Worm (Caenorhabditis elegans) whole organism, late embryonic: ENCODE results near the gene gly-12.
A peak's percentile ranks its signal among the peaks of the same experiment; 100 is the strongest.

ENCODE experiments used
- C08G9.2 ChIP-seq: sonication (generic microtip); optimal IDR thresholded peaks from 2 replicates; lab custom pipeline; 2016; ENCODE audit warnings: mild to moderate bottlenecking, missing genetic modification characterization, moderate library complexity, missing compliant biosample characterization
- C38D4.7 ChIP-seq: fragments of 200-800 bp; sonication (Bioruptor generic); optimal IDR thresholded peaks from 2 replicates; lab custom pipeline; 2018; ENCODE audit warnings: mild to moderate bottlenecking, missing genetic modification characterization, moderate library complexity, missing compliant biosample characterization
- F13H6.1 ChIP-seq: sonication (generic microtip); optimal IDR thresholded peaks from 2 replicates; lab custom pipeline; 2016; ENCODE audit warnings: missing genetic modification characterization, missing compliant biosample characterization
- K09A11.1 ChIP-seq: sonication (generic microtip); optimal IDR thresholded peaks from 2 replicates; lab custom pipeline; 2017; ENCODE audit warnings: antibody characterized with exemption, mild to moderate bottlenecking, missing genetic modification characterization, missing compliant biosample characterization; ENCODE audit not compliant: insufficient read depth
- Y22D7AL.16 ChIP-seq: sonication (generic microtip); optimal IDR thresholded peaks from 2 replicates; lab custom pipeline; 2016; ENCODE audit warnings: missing genetic modification characterization, missing compliant biosample characterization
- ahr-1 ChIP-seq: sonication (generic microtip); optimal IDR thresholded peaks from 2 replicates; lab custom pipeline; 2016; ENCODE audit warnings: missing genetic modification characterization, missing compliant biosample characterization
- ceh-14 ChIP-seq: sonication (generic microtip); optimal IDR thresholded peaks from 2 replicates; lab custom pipeline; 2016; ENCODE audit warnings: missing genotype, missing genetic modification characterization, missing compliant biosample characterization
- ceh-2 ChIP-seq: sonication (generic microtip); optimal IDR thresholded peaks from 2 replicates; lab custom pipeline; 2016; ENCODE audit warnings: missing genotype, missing genetic modification characterization, missing compliant biosample characterization
- ceh-30 ChIP-seq: fragments of 150-350 bp; optimal IDR thresholded peaks from 2 replicates; lab custom pipeline; 2014; ENCODE audit warnings: missing biosample characterization, missing genetic modification characterization
- ceh-31 ChIP-seq: sonication (generic microtip); optimal IDR thresholded peaks from 2 replicates; lab custom pipeline; 2016; ENCODE audit warnings: missing genetic modification characterization, missing compliant biosample characterization
- ceh-34 ChIP-seq: sonication (generic microtip); optimal IDR thresholded peaks from 2 replicates; lab custom pipeline; 2016; ENCODE audit warnings: mild to moderate bottlenecking, missing genetic modification characterization, missing compliant biosample characterization
- ceh-45 ChIP-seq: fragments of 200-800 bp; sonication (Bioruptor generic); IDR thresholded peaks from 2 replicates; pipeline ENCODE4 v1.3.6; 2022; ENCODE audit warnings: missing genetic modification reagents, missing genetic modification characterization, missing compliant biosample characterization
- ceh-6 ChIP-seq: fragments of 200-800 bp; sonication (Bioruptor generic); optimal IDR thresholded peaks from 2 replicates; lab custom pipeline; 2018; ENCODE audit warnings: mild to moderate bottlenecking, missing genetic modification characterization, missing compliant biosample characterization
- ceh-9 ChIP-seq: sonication (generic microtip); optimal IDR thresholded peaks from 2 replicates; lab custom pipeline; 2016; ENCODE audit warnings: mild to moderate bottlenecking, missing genetic modification characterization, inconsistent platforms, missing compliant biosample characterization
- che-1 ChIP-seq: sonication (generic microtip); optimal IDR thresholded peaks from 2 replicates; lab custom pipeline; 2016; ENCODE audit warnings: mild to moderate bottlenecking, missing genetic modification characterization, missing compliant biosample characterization
- dmd-4 ChIP-seq: sonication (generic microtip); optimal IDR thresholded peaks from 2 replicates; lab custom pipeline; 2016; ENCODE audit warnings: borderline replicate concordance, missing genetic modification characterization, missing compliant biosample characterization
- dve-1 ChIP-seq: sonication (generic microtip); optimal IDR thresholded peaks from 2 replicates; lab custom pipeline; 2017; ENCODE audit warnings: antibody characterized with exemption, mild to moderate bottlenecking, missing genetic modification characterization, missing compliant biosample characterization
- elt-2 ChIP-seq: sonication (generic microtip); optimal IDR thresholded peaks from 2 replicates; lab custom pipeline; 2016; ENCODE audit warnings: missing genetic modification reagents, missing genetic modification characterization, missing compliant biosample characterization
- elt-4 ChIP-seq: sonication (generic microtip); optimal IDR thresholded peaks from 2 replicates; lab custom pipeline; 2016; ENCODE audit warnings: missing genetic modification characterization, missing compliant biosample characterization
- ets-4 ChIP-seq: sonication (generic microtip); optimal IDR thresholded peaks from 2 replicates; lab custom pipeline; 2016; ENCODE audit warnings: missing genetic modification characterization, missing compliant biosample characterization
- fax-1 ChIP-seq: sonication (generic microtip); optimal IDR thresholded peaks from 2 replicates; lab custom pipeline; 2016; ENCODE audit warnings: missing genotype, missing genetic modification characterization, missing compliant biosample characterization
- fkh-10 ChIP-seq: fragments of 150-350 bp; optimal IDR thresholded peaks from 2 replicates; lab custom pipeline; 2014; ENCODE audit warnings: missing biosample characterization, missing genetic modification reagents, missing genetic modification characterization
- fkh-6 ChIP-seq: sonication (generic microtip); optimal IDR thresholded peaks from 2 replicates; lab custom pipeline; 2016; ENCODE audit warnings: missing genetic modification characterization, missing compliant biosample characterization
- gmeb-2 ChIP-seq: sonication (generic microtip); optimal IDR thresholded peaks from 2 replicates; lab custom pipeline; 2016; ENCODE audit warnings: missing genetic modification characterization, inconsistent platforms, missing compliant biosample characterization
- hlh-30 ChIP-seq: sonication (generic microtip); optimal IDR thresholded peaks from 2 replicates; lab custom pipeline; 2017; ENCODE audit warnings: antibody characterized with exemption, missing genetic modification characterization, missing compliant biosample characterization; ENCODE audit not compliant: insufficient read depth
- hlh-8 ChIP-seq: sonication (generic microtip); optimal IDR thresholded peaks from 2 replicates; lab custom pipeline; 2016; ENCODE audit warnings: missing genotype, missing genetic modification characterization, missing compliant biosample characterization
- nfya-1 ChIP-seq: sonication (generic microtip); optimal IDR thresholded peaks from 2 replicates; lab custom pipeline; 2017; ENCODE audit warnings: missing genetic modification characterization, mild to moderate bottlenecking, missing compliant biosample characterization, antibody characterized with exemption, moderate library complexity
- nhr-11 ChIP-seq: fragments of 150-350 bp; optimal IDR thresholded peaks from 2 replicates; lab custom pipeline; 2014; ENCODE audit warnings: missing biosample characterization, missing genetic modification characterization
- nhr-232 ChIP-seq: sonication (generic microtip); optimal IDR thresholded peaks from 2 replicates; lab custom pipeline; 2016; ENCODE audit warnings: missing genetic modification characterization, missing compliant biosample characterization
- odd-2 ChIP-seq: sonication (generic microtip); optimal IDR thresholded peaks from 2 replicates; lab custom pipeline; 2017; ENCODE audit warnings: antibody characterized with exemption, mild to moderate bottlenecking, missing genetic modification characterization, missing compliant biosample characterization
- pag-3 ChIP-seq: sonication (generic microtip); optimal IDR thresholded peaks from 2 replicates; lab custom pipeline; 2016; ENCODE audit warnings: missing compliant biosample characterization, missing genetic modification characterization, borderline replicate concordance
- pat-9 ChIP-seq: fragments of 200-800 bp; sonication (Bioruptor generic); optimal IDR thresholded peaks from 2 replicates; lab custom pipeline; 2018; ENCODE audit warnings: mild to moderate bottlenecking, missing genetic modification characterization, moderate library complexity, missing compliant biosample characterization
- pha-2 ChIP-seq: sonication (generic microtip); optimal IDR thresholded peaks from 2 replicates; lab custom pipeline; 2017; ENCODE audit warnings: mild to moderate bottlenecking, missing genetic modification characterization, missing compliant biosample characterization
- pqm-1 ChIP-seq: sonication (generic microtip); optimal IDR thresholded peaks from 2 replicates; lab custom pipeline; 2016; ENCODE audit warnings: missing genetic modification characterization, missing compliant biosample characterization
- ref-2 ChIP-seq: sonication (generic microtip); optimal IDR thresholded peaks from 2 replicates; lab custom pipeline; 2016; ENCODE audit warnings: missing genetic modification characterization, missing compliant biosample characterization
- tbx-2 ChIP-seq: sonication (generic microtip); optimal IDR thresholded peaks from 2 replicates; lab custom pipeline; 2016; ENCODE audit warnings: missing genetic modification characterization, missing compliant biosample characterization
- tbx-7 ChIP-seq: sonication (generic microtip); optimal IDR thresholded peaks from 2 replicates; lab custom pipeline; 2016; ENCODE audit warnings: missing genotype, missing genetic modification characterization, missing compliant biosample characterization
- unc-3 ChIP-seq, 2 experiments: fragments of 200-800 bp in 1 of 2; sonication (Bioruptor generic) in 1 of 2; sonication (generic microtip) in 1 of 2; conservative IDR thresholded peaks in 1 of 2; optimal IDR thresholded peaks in 1 of 2; 2 replicates each; pipeline versions ENCODE4 v1.3.6 to Lab custom; 2016 to 2022; ENCODE audit warnings: missing compliant biosample characterization in 2 of 2, missing genetic modification characterization in 2 of 2, missing genetic modification reagents in 1 of 2
- zip-5 ChIP-seq: sonication (generic microtip); optimal IDR thresholded peaks from 2 replicates; lab custom pipeline; 2016; ENCODE audit warnings: missing genetic modification characterization, missing compliant biosample characterization
- ztf-16 ChIP-seq: sonication (generic microtip); optimal IDR thresholded peaks from 2 replicates; lab custom pipeline; 2017; ENCODE audit warnings: missing genetic modification characterization, missing compliant biosample characterization

gly-12 gene

ce11 chrX:7437949-7438348, 47.7 kb upstream of the gly-12 start, which contains the start of gene C01C10.2:
TSS of gene C01C10.2 (minus strand) at chrX:7438118.
- TF ChIP-seq K09A11.1 (tag; lab: Kevin White, UChicago) = no peak
- TF ChIP-seq C38D4.7 (GFP tag; lab: Kevin White, UChicago) = no peak
- no peak for TF ChIP-seq ceh-14 (tag; lab: Kevin White, UChicago)
- TF ChIP-seq dmd-4 (tag; lab: Kevin White, UChicago) = no peak
- TF ChIP-seq ceh-30 (tag; lab: Kevin White, UChicago) = no peak
- no peak for TF ChIP-seq hlh-8
- no peak for TF ChIP-seq tbx-2 (tag; lab: Kevin White, UChicago)
- no peak for TF ChIP-seq Y22D7AL.16 (tag; lab: Kevin White, UChicago)
- TF ChIP-seq pag-3 (tag; lab: Kevin White, UChicago) = no peak
- no peak for TF ChIP-seq ets-4
- TF ChIP-seq pha-2 = no peak
- no peak for TF ChIP-seq ahr-1
- no peak for TF ChIP-seq ceh-9
- TF ChIP-seq, all 69 proteins: peak for 0

- no peak for TF ChIP-seq ceh-30 (tag; lab: Kevin White, UChicago)
- TF ChIP-seq pat-9 = no peak
- TF ChIP-seq hlh-30 (tag; lab: Kevin White, UChicago) = no peak
- no peak for TF ChIP-seq C08G9.2
- TF ChIP-seq odd-2 (tag; lab: Kevin White, UChicago) = no peak
- no peak for TF ChIP-seq unc-3 (GFP tag; conservative IDR thresholded peaks at IDR 0.05; lab: Robert Waterston, UW)
- no peak for TF ChIP-seq unc-3 (tag; optimal IDR thresholded peaks at IDR 0.05; lab: Kevin White, UChicago)
- TF ChIP-seq elt-2 (tag; lab: Kevin White, UChicago) = no peak
- no peak for TF ChIP-seq nhr-232
- TF ChIP-seq nhr-11 (tag; lab: Kevin White, UChicago) = no peak
- no peak for TF ChIP-seq C38D4.7 (GFP tag; lab: Kevin White, UChicago)
- TF ChIP-seq gmeb-2 = no peak
- TF ChIP-seq ceh-2 = no peak
These were observed 45.6 kb upstream of the gly-12 start for ce11 chrX:7440102-7440501.

ce11 chrX:7442477-7442876, 43.2 kb upstream of the gly-12 start, which contains the start of gene acl-12:
TSS of gene acl-12 (minus strand) at chrX:7442577.
- TF ChIP-seq ref-2 (tag; lab: Kevin White, UChicago) = peak; percentile 1
- peak; percentile 15 for TF ChIP-seq nfya-1 (tag; lab: Kevin White, UChicago)
- no peak for TF ChIP-seq odd-2 (tag; lab: Kevin White, UChicago)

ce11 chrX:7445734-7446133, 39.9 kb upstream of the gly-12 start:
- TF ChIP-seq K09A11.1 (tag; lab: Kevin White, UChicago) (no peak), tbx-7 (no peak), F13H6.1 (tag; lab: Kevin White, UChicago) (no peak), elt-2 (tag; lab: Kevin White, UChicago) (peak; percentile 28)

ce11 chrX:7446485-7446884, 39.2 kb upstream of the gly-12 start:
- no peak for TF ChIP-seq tbx-7
- no peak for TF ChIP-seq ceh-45 (GFP tag; lab: Robert Waterston, UW)
- TF ChIP-seq fkh-6 (tag; lab: Kevin White, UChicago) = no peak
- no peak for TF ChIP-seq che-1
- TF ChIP-seq elt-4 (tag; lab: Kevin White, UChicago) = no peak

- TF ChIP-seq nhr-232 (no peak), C08G9.2 (no peak), tbx-2 (tag; lab: Kevin White, UChicago) (no peak), ceh-6 (GFP tag; lab: Kevin White, UChicago) (no peak), ceh-31 (no peak), ztf-16 (tag; lab: Kevin White, UChicago) (no peak), ceh-30 (tag; lab: Kevin White, UChicago) (no peak), K09A11.1 (tag; lab: Kevin White, UChicago) (no peak), fkh-10 (GFP tag; lab: Kevin White, UChicago) (no peak), dve-1 (tag; lab: Kevin White, UChicago) (no peak), fax-1 (no peak), ceh-34 (tag; lab: Kevin White, UChicago) (no peak), pqm-1 (tag; lab: Kevin White, UChicago) (no peak), zip-5 (tag; lab: Kevin White, UChicago) (no peak), elt-4 (tag; lab: Kevin White, UChicago) (no peak)
These were observed 38.3 kb upstream of the gly-12 start for ce11 chrX:7447340-7447739.
